Worm (Caenorhabditis elegans) whole organism, young adult: ENCODE measurements around the gene Y54F10BM.21.

Source experiments
- B0035.1 ChIP-seq: sonication (generic microtip); optimal IDR thresholded peaks from 2 replicates; lab custom pipeline; 2016; ENCODE audit warnings: missing genetic modification characterization, mild to moderate bottlenecking, missing compliant biosample characterization, missing genotype, missing genetic modification reagents
- C06A6.2 ChIP-seq: fragments of 200-800 bp; sonication (Bioruptor generic); conservative IDR thresholded peaks from 2 replicates; pipeline ENCODE4 v1.3.6; 2022; ENCODE audit warnings: missing genetic modification characterization, missing compliant biosample characterization
- C17E4.6 ChIP-seq: fragments of 200-800 bp; sonication (Bioruptor generic); IDR thresholded peaks from 2 replicates; pipeline ENCODE4 v1.3.6; 2022; ENCODE audit warnings: missing genetic modification reagents, missing genetic modification characterization, missing compliant biosample characterization
- F33H1.4 ChIP-seq: fragments of 200-800 bp; sonication (Bioruptor generic); IDR thresholded peaks from 2 replicates; pipeline ENCODE4 v1.3.6; 2022; ENCODE audit warnings: missing genetic modification reagents, missing genetic modification characterization, missing compliant biosample characterization
- F37B4.10 ChIP-seq: fragments of 200-800 bp; sonication (Bioruptor generic); IDR thresholded peaks from 2 replicates; pipeline ENCODE4 v1.3.6; 2022; ENCODE audit warnings: missing genetic modification characterization, missing compliant biosample characterization
- F49E8.2 ChIP-seq: sonication (generic microtip); optimal IDR thresholded peaks from 3 replicates; lab custom pipeline; 2017; ENCODE audit warnings: missing genetic modification characterization, mild to moderate bottlenecking, missing compliant biosample characterization, antibody characterized with exemption, moderate library complexity; ENCODE audit not compliant: insufficient read depth
- F55B11.4 ChIP-seq: sonication (generic microtip); optimal IDR thresholded peaks from 2 replicates; lab custom pipeline; 2016; ENCODE audit warnings: missing compliant biosample characterization, missing genetic modification characterization, borderline replicate concordance; ENCODE audit not compliant: insufficient read depth
- F57C9.4 ChIP-seq: sonication (generic microtip); optimal IDR thresholded peaks from 2 replicates; lab custom pipeline; 2017; ENCODE audit warnings: mild to moderate bottlenecking, missing genetic modification characterization, missing compliant biosample characterization
- K11D2.4 ChIP-seq: fragments of 200-800 bp; sonication (Bioruptor generic); IDR thresholded peaks from 2 replicates; pipeline ENCODE4 v1.3.6; 2022; ENCODE audit warnings: missing genetic modification reagents, missing genetic modification characterization, missing compliant biosample characterization
- Y53F4B.3 ChIP-seq: fragments of 200-800 bp; sonication (Bioruptor generic); IDR thresholded peaks from 2 replicates; pipeline ENCODE4 v1.3.6; 2022; ENCODE audit warnings: missing genetic modification reagents, missing genetic modification characterization, missing compliant biosample characterization
- Y56A3A.18 ChIP-seq: fragments of 200-800 bp; sonication (Bioruptor generic); IDR thresholded peaks from 2 replicates; pipeline ENCODE4 v1.3.6; 2022; ENCODE audit warnings: missing genetic modification reagents, missing genetic modification characterization, missing compliant biosample characterization
- attf-3 ChIP-seq: fragments of 200-800 bp; sonication (Bioruptor generic); conservative IDR thresholded peaks from 2 replicates; pipeline ENCODE4 v1.3.6; 2022; ENCODE audit warnings: missing genetic modification reagents, missing genetic modification characterization, missing compliant biosample characterization
- attf-5 ChIP-seq: fragments of 200-800 bp; sonication (Bioruptor generic); optimal IDR thresholded peaks from 2 replicates; lab custom pipeline; 2018; ENCODE audit warnings: mild to moderate bottlenecking, missing genetic modification characterization, missing compliant biosample characterization
- attf-6 ChIP-seq: fragments of 200-800 bp; sonication (Bioruptor generic); IDR thresholded peaks from 2 replicates; pipeline ENCODE4 v1.3.6; 2022; ENCODE audit warnings: missing genetic modification reagents, missing genetic modification characterization, missing compliant biosample characterization
- ceh-27 ChIP-seq: fragments of 200-800 bp; sonication (Bioruptor generic); optimal IDR thresholded peaks from 2 replicates; lab custom pipeline; 2018; ENCODE audit warnings: mild to moderate bottlenecking, missing genetic modification characterization, moderate library complexity, missing compliant biosample characterization
- ceh-58 ChIP-seq: fragments of 200-800 bp; sonication (Bioruptor generic); IDR thresholded peaks from 2 replicates; pipeline ENCODE4 v1.3.6; 2022; ENCODE audit warnings: missing genetic modification characterization, missing compliant biosample characterization
- dpff-1 ChIP-seq: sonication (generic microtip); optimal IDR thresholded peaks from 2 replicates; lab custom pipeline; 2017; ENCODE audit warnings: mild to moderate bottlenecking, missing genetic modification characterization, missing compliant biosample characterization
- egl-18 ChIP-seq: fragments of 200-800 bp; sonication (Bioruptor generic); IDR thresholded peaks from 2 replicates; pipeline ENCODE4 v1.3.6; 2022; ENCODE audit warnings: missing genetic modification reagents, missing genetic modification characterization, missing compliant biosample characterization
- egrh-3 ChIP-seq: fragments of 200-800 bp; sonication (Bioruptor generic); IDR thresholded peaks from 2 replicates; pipeline ENCODE4 v1.3.6; 2022; ENCODE audit warnings: missing genetic modification reagents, missing genetic modification characterization, missing compliant biosample characterization
- ekl-4 ChIP-seq: fragments of 200-800 bp; sonication (Bioruptor generic); IDR thresholded peaks from 2 replicates; pipeline ENCODE4 v1.3.6; 2022; ENCODE audit warnings: missing genetic modification reagents, missing genetic modification characterization, missing compliant biosample characterization
- ets-4 ChIP-seq: fragments of 200-800 bp; sonication (Bioruptor generic); optimal IDR thresholded peaks from 2 replicates; lab custom pipeline; 2018; ENCODE audit warnings: mild to moderate bottlenecking, missing genetic modification characterization, missing compliant biosample characterization
- fkh-3 ChIP-seq: sonication (generic microtip); optimal IDR thresholded peaks from 2 replicates; lab custom pipeline; 2016; ENCODE audit warnings: mild to moderate bottlenecking, missing genetic modification characterization, missing compliant biosample characterization
- hlh-12 ChIP-seq: sonication (generic microtip); optimal IDR thresholded peaks from 2 replicates; lab custom pipeline; 2016; ENCODE audit warnings: missing genetic modification characterization, missing compliant biosample characterization
- hmg-1.2 ChIP-seq: fragments of 200-800 bp; sonication (Bioruptor generic); IDR thresholded peaks from 2 replicates; pipeline ENCODE4 v1.3.6; 2022; ENCODE audit warnings: missing genetic modification reagents, missing genetic modification characterization, missing compliant biosample characterization
- hmg-20 ChIP-seq: fragments of 200-800 bp; sonication (Bioruptor generic); IDR thresholded peaks from 2 replicates; pipeline ENCODE4 v1.3.6; 2022; ENCODE audit warnings: missing genetic modification reagents, missing genetic modification characterization, missing compliant biosample characterization
- lin-54 ChIP-seq: fragments of 200-800 bp; sonication (Bioruptor generic); optimal IDR thresholded peaks from 2 replicates; lab custom pipeline; 2018; ENCODE audit warnings: mild to moderate bottlenecking, missing genetic modification characterization, missing compliant biosample characterization
- lsl-1 ChIP-seq: fragments of 200-800 bp; sonication (Bioruptor generic); optimal IDR thresholded peaks from 2 replicates; lab custom pipeline; 2018; ENCODE audit warnings: mild to moderate bottlenecking, missing genetic modification characterization, moderate library complexity, missing compliant biosample characterization
- madf-6 ChIP-seq: fragments of 200-800 bp; sonication (Bioruptor generic); IDR thresholded peaks from 2 replicates; pipeline ENCODE4 v1.3.6; 2022; ENCODE audit warnings: missing genetic modification reagents, missing genetic modification characterization, missing compliant biosample characterization
- madf-8 ChIP-seq: fragments of 200-800 bp; sonication (Bioruptor generic); conservative IDR thresholded peaks from 2 replicates; pipeline ENCODE4 v1.3.6; 2022; ENCODE audit warnings: missing genetic modification reagents, missing genetic modification characterization, missing compliant biosample characterization
- mcd-1 ChIP-seq: fragments of 200-800 bp; sonication (Bioruptor generic); IDR thresholded peaks from 2 replicates; pipeline ENCODE4 v1.3.6; 2022; ENCODE audit warnings: missing genetic modification reagents, missing genetic modification characterization, missing compliant biosample characterization
- mel-28 ChIP-seq: sonication (generic microtip); optimal IDR thresholded peaks from 2 replicates; lab custom pipeline; 2016; ENCODE audit warnings: borderline replicate concordance, mild to moderate bottlenecking, missing genetic modification characterization, missing compliant biosample characterization
- mes-4 ChIP-seq: sonication (generic microtip); optimal IDR thresholded peaks from 2 replicates; lab custom pipeline; 2016; ENCODE audit warnings: missing genotype, missing genetic modification characterization, missing compliant biosample characterization
- nhr-80 ChIP-seq: sonication (generic microtip); optimal IDR thresholded peaks from 2 replicates; lab custom pipeline; 2016; ENCODE audit warnings: missing genetic modification characterization, missing compliant biosample characterization
- pha-4 ChIP-seq: fragments of 150-350 bp; sonication (generic microtip); optimal IDR thresholded peaks from 2 replicates; lab custom pipeline; 2014; ENCODE audit warnings: missing biosample characterization, missing genetic modification reagents, missing genetic modification characterization
- sdz-38 ChIP-seq: sonication (generic microtip); optimal IDR thresholded peaks from 2 replicates; lab custom pipeline; 2016; ENCODE audit warnings: missing genotype, missing genetic modification characterization, missing compliant biosample characterization
- sea-2 ChIP-seq: fragments of 200-800 bp; sonication (Bioruptor generic); IDR thresholded peaks from 2 replicates; pipeline ENCODE4 v1.3.6; 2022; ENCODE audit warnings: missing genetic modification characterization, missing compliant biosample characterization
- snpc-1.1 ChIP-seq: sonication (generic microtip); optimal IDR thresholded peaks from 2 replicates; lab custom pipeline; 2017; ENCODE audit warnings: missing genetic modification characterization, mild to moderate bottlenecking, missing compliant biosample characterization, antibody characterized with exemption, moderate library complexity, missing genotype, missing genetic modification reagents; ENCODE audit not compliant: insufficient read depth
- somi-1 ChIP-seq: fragments of 200-800 bp; sonication (Bioruptor generic); optimal IDR thresholded peaks from 2 replicates; lab custom pipeline; 2018; ENCODE audit warnings: mild to moderate bottlenecking, missing genetic modification characterization, missing compliant biosample characterization
- tbp1 ChIP-seq: fragments of 200-800 bp; sonication (Bioruptor generic); optimal IDR thresholded peaks from 2 replicates; lab custom pipeline; 2018; ENCODE audit warnings: mild to moderate bottlenecking, missing genetic modification characterization, missing compliant biosample characterization
- zfh-2 ChIP-seq: fragments of 200-800 bp; sonication (Bioruptor generic); conservative IDR thresholded peaks from 2 replicates; pipeline ENCODE4 v1.3.6; 2022; ENCODE audit warnings: missing genetic modification reagents, missing genetic modification characterization, missing compliant biosample characterization
- ztf-22 ChIP-seq: fragments of 200-800 bp; sonication (Bioruptor generic); optimal IDR thresholded peaks from 2 replicates; lab custom pipeline; 2018; ENCODE audit warnings: mild to moderate bottlenecking, missing genetic modification characterization, moderate library complexity, missing compliant biosample characterization
- ztf-28 ChIP-seq: fragments of 200-800 bp; sonication (Bioruptor generic); IDR thresholded peaks from 2 replicates; pipeline ENCODE4 v1.3.6; 2022; ENCODE audit warnings: missing genetic modification reagents, missing genetic modification characterization, missing compliant biosample characterization

The Y54F10BM.21 gene

DNA sequence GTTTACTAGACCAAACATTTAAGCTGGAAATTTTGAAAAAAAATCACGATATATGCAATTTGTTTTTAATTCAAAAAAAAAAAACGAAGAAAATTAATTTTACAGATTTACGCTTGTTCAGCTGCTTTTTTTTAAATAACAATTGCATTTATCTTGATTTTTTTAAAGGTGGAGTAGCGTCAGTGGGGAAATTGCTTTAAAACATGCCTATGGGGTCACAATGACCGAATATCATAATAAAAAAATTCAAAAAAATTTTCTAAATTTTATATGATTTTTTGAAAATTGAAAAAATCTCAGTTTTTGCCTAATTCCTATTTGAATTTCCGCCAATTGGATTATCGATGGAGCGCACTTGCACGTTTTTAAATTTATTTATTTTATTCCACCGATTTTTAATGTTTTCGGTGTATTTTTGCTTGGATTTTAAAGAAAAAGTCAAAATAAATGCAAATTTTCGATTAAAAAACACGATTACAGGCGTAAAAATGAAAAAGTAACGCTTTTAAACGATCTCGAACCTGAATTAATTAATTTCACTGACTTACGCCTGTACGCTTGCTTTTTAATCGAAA lies 5.8 kb upstream of the Y54F10BM.21 start:
- peak; percentile 71; the same call in 1 of the 2 replicates for TF ChIP-seq mcd-1 (GFP tag; lab: Robert Waterston, UW)

DNA sequence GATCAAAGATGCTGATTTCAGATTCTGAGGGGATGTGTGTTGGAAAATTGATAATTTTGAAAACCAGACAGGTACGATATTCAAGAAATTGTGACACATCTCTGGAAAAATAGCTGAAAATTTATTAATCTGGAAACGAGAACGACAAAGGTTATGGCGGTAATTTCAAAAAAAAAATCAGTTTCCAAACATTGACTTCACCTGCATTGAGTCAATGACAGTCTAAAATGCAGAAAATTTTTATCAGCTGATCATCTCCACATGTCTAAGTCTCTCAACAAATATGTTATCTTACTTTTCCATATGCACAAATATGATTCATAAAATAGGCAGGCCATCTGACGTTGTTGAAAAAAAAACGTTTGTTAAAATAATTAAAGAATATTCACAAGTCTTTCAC lies 4.9 kb upstream of the Y54F10BM.21 start, which contains the start of gene fbxa-48:
TSS of gene fbxa-48 (minus strand) at position 101 of the 400 bp plus-strand sequence.
- no peak for TF ChIP-seq F37B4.10 (GFP tag; lab: Robert Waterston, UW)
- no peak for TF ChIP-seq hmg-20 (GFP tag; lab: Robert Waterston, UW)
- TF ChIP-seq Y56A3A.18: no peak
- TF ChIP-seq ztf-22: no peak
- no peak for TF ChIP-seq attf-6
- peak; percentile 5 for TF ChIP-seq nhr-80 (tag; lab: Kevin White, UChicago)
- TF ChIP-seq ekl-4 (GFP tag; lab: Robert Waterston, UW): no peak
- no peak for TF ChIP-seq F49E8.2 (tag; lab: Kevin White, UChicago)
- TF ChIP-seq mel-28: no peak

- TF ChIP-seq zfh-2 (GFP tag; lab: Robert Waterston, UW) (no peak), ztf-28 (GFP tag; lab: Robert Waterston, UW) (no peak), egl-18 (GFP tag; lab: Robert Waterston, UW) (no peak), Y53F4B.3 (GFP tag; lab: Robert Waterston, UW) (no peak), sea-2 (GFP tag; lab: Robert Waterston, UW) (no peak), C06A6.2 (no peak), madf-8 (GFP tag; lab: Robert Waterston, UW) (no peak), B0035.1 (tag; lab: Kevin White, UChicago) (no peak), hlh-12 (tag; lab: Kevin White, UChicago) (no peak), tbp1 (GFP tag; lab: Kevin White, UChicago) (no peak), ceh-27 (GFP tag; lab: Kevin White, UChicago) (no peak)
- TF ChIP-seq, all 124 proteins: peak for 0
Measured at ce11 chrIII:2272732-2273131, 4.2 kb upstream of the Y54F10BM.21 start, which contains the start of gene fbxa-39. Gene fbxa-39 (plus strand): TSS chrIII:2273032.

ce11 chrIII:2279457-2279856 lies 2.5 kb downstream of the Y54F10BM.21 start, which contains the start of gene Y54F10BM.23:
Gene Y54F10BM.23 (minus strand): TSS chrIII:2279557.
- no peak for TF ChIP-seq B0035.1 (tag; lab: Kevin White, UChicago)
- no peak for TF ChIP-seq K11D2.4 (GFP tag; lab: Robert Waterston, UW)
- TF ChIP-seq pha-4: no peak
- TF ChIP-seq egrh-3 (GFP tag; lab: Robert Waterston, UW): no peak
- TF ChIP-seq lin-54 (GFP tag; lab: Kevin White, UChicago): no peak
- no peak for TF ChIP-seq F33H1.4 (GFP tag; lab: Robert Waterston, UW)

- TF ChIP-seq ets-4 (GFP tag; lab: Kevin White, UChicago) (no peak), C17E4.6 (GFP tag; lab: Robert Waterston, UW) (no peak), fkh-3 (tag; lab: Kevin White, UChicago) (no peak), attf-5 (GFP tag; lab: Kevin White, UChicago) (no peak), dpff-1 (no peak), lsl-1 (GFP tag; lab: Kevin White, UChicago) (no peak), F37B4.10 (GFP tag; lab: Robert Waterston, UW) (no peak), hmg-1.2 (GFP tag; lab: Robert Waterston, UW) (no peak), mes-4 (tag; lab: Kevin White, UChicago) (no peak), mel-28 (no peak), egrh-3 (GFP tag; lab: Robert Waterston, UW) (no peak), ceh-58 (no peak), attf-3 (GFP tag; lab: Robert Waterston, UW) (no peak), snpc-1.1 (tag; lab: Kevin White, UChicago) (no peak), sdz-38 (no peak), somi-1 (GFP tag; lab: Kevin White, UChicago) (no peak), F55B11.4 (tag; lab: Kevin White, UChicago) (no peak), F57C9.4 (tag; lab: Kevin White, UChicago) (no peak), madf-6 (GFP tag; lab: Robert Waterston, UW) (no peak), F33H1.4 (GFP tag; lab: Robert Waterston, UW) (no peak)
Measured at ce11 chrIII:2280569-2280968, 3.6 kb downstream of the Y54F10BM.21 start, which contains the start of gene Y54F10BM.22. Gene Y54F10BM.22 (plus strand): TSS chrIII:2280899.
